Fruit fly (Drosophila melanogaster): Measurements from ENCODE around the gene CG12320.
A peak's percentile ranks its signal among the peaks of the same experiment; 100 is the strongest.

The CG12320 gene

dm6 chr3R:18215300-18215699 is 37.2 kb downstream of the CG12320 start (continued):
- TF ChIP-seq acj6 (GFP tag; optimal IDR thresholded peaks at IDR 0.05) (peak; percentile 44), Sox102F (GFP tag; optimal IDR thresholded peaks at IDR 0.05) (peak; percentile 28), CG32006 (GFP tag; optimal IDR thresholded peaks at IDR 0.05) (peak; percentile 40), pdm3 (GFP tag; optimal IDR thresholded peaks at IDR 0.05) (peak; percentile 63), Ets96B (tag; optimal IDR thresholded peaks at IDR 0.05) (no peak)

DNA sequence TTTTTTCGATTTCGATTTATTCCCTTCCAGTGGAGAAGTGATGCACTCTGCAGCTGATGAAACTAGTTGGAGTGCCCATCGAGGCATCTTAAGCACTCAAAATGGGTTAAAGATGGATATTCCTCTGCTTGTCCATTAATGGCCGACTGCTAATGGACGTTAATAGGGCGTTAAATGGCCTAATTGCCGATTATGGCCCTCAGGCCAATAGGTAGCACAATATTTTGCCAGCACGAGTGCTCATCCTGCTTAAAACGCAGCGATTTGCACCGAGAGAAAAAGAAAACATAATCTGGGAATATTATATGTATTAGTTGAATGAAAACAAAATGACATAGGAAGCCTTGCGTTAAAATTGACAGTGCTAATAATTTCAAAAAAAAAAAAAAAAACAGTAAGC is 44.1 kb downstream of the CG12320 start, which contains the start of gene CG44158:
Gene CG44158, plus strand, starts transcription at position 301 of the 400 bp plus-strand sequence.
- TF ChIP-seq Sox14 (GFP tag; optimal IDR thresholded peaks at IDR 0.05) (no peak), ss (GFP tag; optimal IDR thresholded peaks at IDR 0.05) (no peak), Lpt (GFP tag; optimal IDR thresholded peaks at IDR 0.05) (no peak), lz (GFP tag; optimal IDR thresholded peaks at IDR 0.05) (no peak)

All from whole organism, prepupa.